Fruit fly (Drosophila melanogaster) S2 (cell line): Measurements from ENCODE around the gene wkd.

Experiments
- CG8478 ChIP-seq: fragments of >200 bp; optimal IDR thresholded peaks from 2 replicates; lab custom pipeline; 2018
- CTCF ChIP-seq, 2 experiments: fragments of >200 bp; optimal IDR thresholded peaks; 2 replicates each; lab custom pipeline; 2018

Gene wkd

dm6 chr3R:11581340-11582252, at the start of gene wkd:
TSS of gene wkd (plus strand) at chr3R:11581576.
- peak; percentile 4 to 47 for TF ChIP-seq CTCF (optimal IDR thresholded peaks at IDR 0.05; lab: Kevin White, UChicago)
- no peak for TF ChIP-seq CG8478

- no peak for TF ChIP-seq CTCF (optimal IDR thresholded peaks at IDR 0.05; lab: Kevin White, UChicago)
- no peak for TF ChIP-seq CG8478
These were observed 49.5 kb upstream of the wkd start for dm6 chr3R:11531893-11532292.

- no peak for TF ChIP-seq CTCF (optimal IDR thresholded peaks at IDR 0.05; lab: Kevin White, UChicago)
- no peak for TF ChIP-seq CG8478
These were observed 38.3 kb upstream of the wkd start, which contains the start of gene dpr4 for dm6 chr3R:11542899-11543619. TSS of gene dpr4 (minus strand) at chr3R:11542949.

dm6 chr3R:11544150-11544549, 37.2 kb upstream of the wkd start:
- TF ChIP-seq CTCF (optimal IDR thresholded peaks at IDR 0.05; lab: Kevin White, UChicago) (peak; percentile 72 to 79), CG8478 (no peak)

- TF ChIP-seq CTCF (optimal IDR thresholded peaks at IDR 0.05; lab: Kevin White, UChicago) (no peak), CG8478 (no peak)
These were observed 30.3 kb upstream of the wkd start for dm6 chr3R:11551071-11551470.

dm6 chr3R:11553845-11554244, 27.5 kb upstream of the wkd start, which contains the start of gene CG14708:
TSS of gene CG14708 (plus strand) at chr3R:11554145.
- TF ChIP-seq CTCF (optimal IDR thresholded peaks at IDR 0.05; lab: Kevin White, UChicago) (no peak), CG8478 (no peak)

dm6 chr3R:11554982-11555381, 26.4 kb upstream of the wkd start:
- TF ChIP-seq CTCF (optimal IDR thresholded peaks at IDR 0.05; lab: Kevin White, UChicago) (no peak), CG8478 (no peak)

- TF ChIP-seq CTCF (optimal IDR thresholded peaks at IDR 0.05; lab: Kevin White, UChicago), result no peak
- TF ChIP-seq CG8478, result no peak
These were observed 23.8 kb upstream of the wkd start, which contains the start of gene CG10898 for dm6 chr3R:11557492-11557965. TSS of gene CG10898 (plus strand) at chr3R:11557776.

dm6 chr3R:11561648-11562047, 19.7 kb upstream of the wkd start:
- no peak for TF ChIP-seq CG8478
- no peak for TF ChIP-seq CTCF (optimal IDR thresholded peaks at IDR 0.05; lab: Kevin White, UChicago)

dm6 chr3R:11562326-11563109, 18.9 kb upstream of the wkd start:
- TF ChIP-seq CG8478 (no peak), CTCF (optimal IDR thresholded peaks at IDR 0.05; lab: Kevin White, UChicago) (no peak)

dm6 chr3R:11563147-11563546, 18.2 kb upstream of the wkd start:
- TF ChIP-seq CG8478 (no peak), CTCF (optimal IDR thresholded peaks at IDR 0.05; lab: Kevin White, UChicago) (no peak)

- TF ChIP-seq CG8478, result no peak
- no peak for TF ChIP-seq CTCF (optimal IDR thresholded peaks at IDR 0.05; lab: Kevin White, UChicago)
These were observed 16.5 kb upstream of the wkd start for dm6 chr3R:11564792-11565402.

dm6 chr3R:11566769-11567570, 14.4 kb upstream of the wkd start, which contains the start of the genes fabp and sea:
TSS of gene fabp (minus strand) at chr3R:11567054.
TSS of gene sea (minus strand) at chr3R:11567054.
- TF ChIP-seq CG8478, result no peak
- no peak for TF ChIP-seq CTCF (optimal IDR thresholded peaks at IDR 0.05; lab: Kevin White, UChicago)
